Worm (Caenorhabditis elegans): ENCODE measurements around the gene T19D2.13.

T19D2.13 gene

DNA sequence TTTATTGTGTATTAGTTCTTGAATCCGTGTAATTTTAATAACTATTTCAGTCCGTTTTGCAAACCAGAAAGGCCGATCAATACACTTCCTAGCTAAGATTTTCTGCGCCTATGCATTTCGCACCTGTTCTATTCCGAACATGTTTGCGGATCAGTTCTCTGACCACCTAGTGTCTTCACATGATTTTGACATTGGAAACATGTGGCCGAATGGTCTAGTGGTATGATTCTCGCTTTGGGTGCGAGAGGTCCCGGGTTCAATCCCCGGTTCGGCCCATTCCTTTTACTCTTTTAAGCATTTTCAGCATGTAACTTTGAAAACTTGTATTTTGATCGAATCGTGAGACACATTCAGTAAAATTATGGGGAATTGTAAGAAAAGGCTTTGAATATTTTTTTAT, 27.2 kb upstream of the T19D2.13 start (continued):
- peak; percentile 59; the same call in 1 of the 2 replicates for TF ChIP-seq pbrm-1 (GFP tag; IDR thresholded peaks at IDR 0.05)
- TF ChIP-seq D2030.7 (GFP tag; IDR thresholded peaks at IDR 0.05), result peak; percentile 70
- TF ChIP-seq sea-2 (GFP tag; IDR thresholded peaks at IDR 0.05), result 0 out of 2 replicates have a peak, but pooled peaks have one; percentile 26
- TF ChIP-seq ZK185.1 (tag; optimal IDR thresholded peaks at IDR 0.05; ENCODE audit: poor library complexity, severe bottlenecking), result peak; percentile 53
- no peak for TF ChIP-seq F22D6.2 (tag; optimal IDR thresholded peaks at IDR 0.05)
- TF ChIP-seq Y53G8AR.9 (GFP tag; conservative IDR thresholded peaks at IDR 0.05), result peak; percentile 76
- TF ChIP-seq K11D2.4 (GFP tag; IDR thresholded peaks at IDR 0.05), result peak; percentile 69; the same call in 1 of the 2 replicates
- TF ChIP-seq ceh-40 (GFP tag; IDR thresholded peaks at IDR 0.05), result peak; percentile 73; the same call in 1 of the 2 replicates
- 0 out of 2 replicates have a peak, but pooled peaks have one; percentile 61 for TF ChIP-seq ztf-28 (GFP tag; IDR thresholded peaks at IDR 0.05)
- TF ChIP-seq lin-26 (GFP tag; IDR thresholded peaks at IDR 0.05), result peak; percentile 78
- TF ChIP-seq madf-6 (GFP tag; IDR thresholded peaks at IDR 0.05), result peak; percentile 45; the same call in 1 of the 2 replicates
- no peak for TF ChIP-seq tlf-1 (GFP tag; optimal IDR thresholded peaks at IDR 0.05)
- 0 out of 2 replicates have a peak, but pooled peaks have one; percentile 62 for TF ChIP-seq ztf-25 (GFP tag; IDR thresholded peaks at IDR 0.05)
- no peak for TF ChIP-seq nhr-179 (tag; optimal IDR thresholded peaks at IDR 0.05)
- TF ChIP-seq chd-7 (tag; optimal IDR thresholded peaks at IDR 0.05), result peak; percentile 9
- TF ChIP-seq rcor-1 (GFP tag; IDR thresholded peaks at IDR 0.05), result peak; percentile 72
- no peak for TF ChIP-seq ama-1 (optimal IDR thresholded peaks at IDR 0.05)
- peak in 1 of 2 experiments; percentile 75 for TF ChIP-seq ama-1 (GFP tag; optimal IDR thresholded peaks at IDR 0.05)
- no peak for TF ChIP-seq zfh-2 (GFP tag; conservative IDR thresholded peaks at IDR 0.05)

DNA sequence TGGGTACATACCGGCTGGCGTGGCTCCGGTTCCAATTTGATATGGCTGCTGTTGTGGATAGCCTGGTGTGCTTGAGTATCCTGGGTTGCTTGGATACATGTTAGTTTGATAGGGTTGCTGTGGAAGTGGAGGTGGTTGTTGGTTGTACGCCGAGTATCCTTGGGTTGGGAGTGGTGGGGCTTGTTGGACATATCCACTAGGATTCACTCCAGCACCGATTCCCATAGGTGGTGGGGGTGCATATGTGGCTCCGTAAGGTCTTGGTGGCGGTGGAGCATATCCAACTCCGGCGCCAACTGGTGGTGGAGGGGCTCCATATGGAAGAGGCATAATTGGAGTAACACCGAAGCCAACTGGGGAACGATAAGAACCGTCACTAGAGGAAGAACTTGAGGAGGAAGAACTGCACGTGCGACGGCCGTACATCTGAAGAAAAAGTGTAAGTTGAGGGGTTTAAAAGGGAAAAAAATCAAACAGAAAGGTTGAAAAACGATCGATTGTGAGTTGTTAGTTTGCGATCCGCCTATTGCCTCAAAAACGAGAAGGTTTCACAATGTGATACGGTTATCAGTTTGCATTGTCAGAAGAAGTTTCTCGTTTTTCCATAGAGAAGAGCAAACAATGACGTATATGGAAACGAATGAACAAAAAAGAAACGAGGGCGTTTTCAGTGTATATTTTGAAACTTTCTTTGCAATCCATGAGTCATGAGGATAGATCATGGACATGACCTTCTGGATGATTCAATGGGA, 26.2 kb upstream of the T19D2.13 start, which contains the start of gene C16B8.3:
TSS of gene C16B8.3 (minus strand) at position 426 of the 752 bp plus-strand sequence.
- no peak for TF ChIP-seq bed-1 (GFP tag; IDR thresholded peaks at IDR 0.05)
- no peak for TF ChIP-seq cebp-2 (GFP tag; IDR thresholded peaks at IDR 0.05)
- TF ChIP-seq egrh-3 (GFP tag; IDR thresholded peaks at IDR 0.05), result no peak
- no peak for TF ChIP-seq hlh-12 (tag; optimal IDR thresholded peaks at IDR 0.05)
- no peak for TF ChIP-seq efl-1 (GFP tag; optimal IDR thresholded peaks at IDR 0.05)
- no peak for TF ChIP-seq sdz-38 (tag; optimal IDR thresholded peaks at IDR 0.05)
- TF ChIP-seq mes-4 (tag; optimal IDR thresholded peaks at IDR 0.05), result no peak
- no peak for TF ChIP-seq D2030.7 (GFP tag; IDR thresholded peaks at IDR 0.05)
- TF ChIP-seq ets-4 (GFP tag; optimal IDR thresholded peaks at IDR 0.05), result no peak
- TF ChIP-seq B0019.2 (GFP tag; conservative IDR thresholded peaks at IDR 0.05), result no peak
- TF ChIP-seq C06A6.2 (GFP tag; conservative IDR thresholded peaks at IDR 0.05), result no peak
- TF ChIP-seq lin-40 (tag; optimal IDR thresholded peaks at IDR 0.05), result no peak
- TF ChIP-seq hlh-26 (GFP tag; conservative IDR thresholded peaks at IDR 0.05), result no peak
- no peak for TF ChIP-seq ccch-3 (GFP tag; optimal IDR thresholded peaks at IDR 0.05)
- peak; percentile 58 for TF ChIP-seq zfh-2 (GFP tag; conservative IDR thresholded peaks at IDR 0.05)
- no peak for TF ChIP-seq hmg-1.2 (GFP tag; IDR thresholded peaks at IDR 0.05)
- TF ChIP-seq snpc-1.1 (tag; optimal IDR thresholded peaks at IDR 0.05; ENCODE audit: insufficient read depth), result no peak
- TF ChIP-seq unc-62 (GFP tag; optimal IDR thresholded peaks at IDR 0.05), result no peak
- no peak for TF ChIP-seq B0035.1 (tag; optimal IDR thresholded peaks at IDR 0.05)
- TF ChIP-seq xnd-1 (tag; optimal IDR thresholded peaks at IDR 0.05), result no peak
- peak; percentile 62 for TF ChIP-seq F23B12.7 (tag; optimal IDR thresholded peaks at IDR 0.05; ENCODE audit: insufficient read depth)
- peak; percentile 42; the same call in 1 of the 2 replicates for TF ChIP-seq nfyb-1 (GFP tag; IDR thresholded peaks at IDR 0.05)
- no peak for TF ChIP-seq egl-44 (GFP tag; IDR thresholded peaks at IDR 0.05)
- TF ChIP-seq bed-2 (GFP tag; IDR thresholded peaks at IDR 0.05), result no peak
- 0 out of 2 replicates have a peak, but pooled peaks have one; percentile 45 for TF ChIP-seq Y53G8AR.9 (GFP tag; conservative IDR thresholded peaks at IDR 0.05)
- TF ChIP-seq madf-3 (GFP tag; IDR thresholded peaks at IDR 0.05), result 0 out of 2 replicates have a peak, but pooled peaks have one; percentile 48
- no peak for TF ChIP-seq Y53F4B.3 (GFP tag; IDR thresholded peaks at IDR 0.05)
- no peak for TF ChIP-seq madf-8 (GFP tag; conservative IDR thresholded peaks at IDR 0.05)
- no peak for TF ChIP-seq F37B4.10 (GFP tag; IDR thresholded peaks at IDR 0.05)
- TF ChIP-seq aptf-2 (GFP tag; conservative IDR thresholded peaks at IDR 0.05), result no peak
- 0 out of 2 replicates have a peak, but pooled peaks have one; percentile 9 for TF ChIP-seq pbrm-1 (GFP tag; IDR thresholded peaks at IDR 0.05)

All from whole organism, young adult.